Worm (Caenorhabditis elegans) whole organism, L2 larva: ENCODE measurements around the gene W08E12.7.

Source experiments
- egl-27 ChIP-seq: sonication (generic microtip); optimal IDR thresholded peaks from 3 replicates; lab custom pipeline; 2017; ENCODE audit warnings: missing biosample characterization, missing genetic modification reagents, missing genetic modification characterization
- lsy-2 ChIP-seq, 2 experiments: fragments of 150-350 bp in 1 of 2; sonication (generic microtip) in 1 of 2; optimal IDR thresholded peaks; 2 replicates each; lab custom pipeline; 2014 to 2017; ENCODE audit warnings: missing biosample characterization in 2 of 2, missing genetic modification characterization in 2 of 2
- nhr-6 ChIP-seq: fragments of 150-350 bp; optimal IDR thresholded peaks from 2 replicates; lab custom pipeline; 2014; ENCODE audit warnings: missing biosample characterization, missing genetic modification characterization

ce11 chrIV:3256866-3257265 lies 38.1 kb upstream of the W08E12.7 start:
- TF ChIP-seq lsy-2 (tag; optimal IDR thresholded peaks at IDR 0.05; lab: Kevin White, UChicago) (no peak), nhr-6 (tag; lab: Kevin White, UChicago) (no peak), egl-27 (tag; lab: Kevin White, UChicago) (no peak)
